Worm (Caenorhabditis elegans) whole organism, young adult: ENCODE results near the gene B0464.6.
A peak's percentile ranks its signal among the peaks of the same experiment; 100 is the strongest.

Experiments
- B0019.2 ChIP-seq: fragments of 200-800 bp; sonication (Bioruptor generic); conservative IDR thresholded peaks from 2 replicates; pipeline ENCODE4 v1.3.6; 2022; ENCODE audit warnings: missing genetic modification reagents, missing genetic modification characterization, missing compliant biosample characterization
- C06A6.2 ChIP-seq: fragments of 200-800 bp; sonication (Bioruptor generic); conservative IDR thresholded peaks from 2 replicates; pipeline ENCODE4 v1.3.6; 2022; ENCODE audit warnings: missing genetic modification characterization, missing compliant biosample characterization
- C17E4.6 ChIP-seq: fragments of 200-800 bp; sonication (Bioruptor generic); IDR thresholded peaks from 2 replicates; pipeline ENCODE4 v1.3.6; 2022; ENCODE audit warnings: missing genetic modification reagents, missing genetic modification characterization, missing compliant biosample characterization
- D2030.7 ChIP-seq: fragments of 200-800 bp; sonication (Bioruptor generic); IDR thresholded peaks from 2 replicates; pipeline ENCODE4 v1.3.6; 2022; ENCODE audit warnings: missing genetic modification reagents, missing genetic modification characterization, missing compliant biosample characterization
- F52B5.7 ChIP-seq: sonication (generic microtip); optimal IDR thresholded peaks from 2 replicates; lab custom pipeline; 2016; ENCODE audit warnings: mild to moderate bottlenecking, missing genetic modification characterization, missing compliant biosample characterization
- F55B11.4 ChIP-seq: sonication (generic microtip); optimal IDR thresholded peaks from 2 replicates; lab custom pipeline; 2016; ENCODE audit warnings: missing compliant biosample characterization, missing genetic modification characterization, borderline replicate concordance; ENCODE audit not compliant: insufficient read depth
- K11D2.4 ChIP-seq: fragments of 200-800 bp; sonication (Bioruptor generic); IDR thresholded peaks from 2 replicates; pipeline ENCODE4 v1.3.6; 2022; ENCODE audit warnings: missing genetic modification reagents, missing genetic modification characterization, missing compliant biosample characterization
- T07F8.4 ChIP-seq: sonication (generic microtip); optimal IDR thresholded peaks from 2 replicates; lab custom pipeline; 2016; ENCODE audit warnings: mild to moderate bottlenecking, missing genetic modification characterization, moderate library complexity, missing compliant biosample characterization
- Y53F4B.3 ChIP-seq: fragments of 200-800 bp; sonication (Bioruptor generic); IDR thresholded peaks from 2 replicates; pipeline ENCODE4 v1.3.6; 2022; ENCODE audit warnings: missing genetic modification reagents, missing genetic modification characterization, missing compliant biosample characterization
- Y53G8AR.9 ChIP-seq: fragments of 200-800 bp; sonication (Bioruptor generic); conservative IDR thresholded peaks from 2 replicates; pipeline ENCODE4 v1.3.6; 2022; ENCODE audit warnings: missing genetic modification reagents, missing genetic modification characterization, missing compliant biosample characterization
- atf-7 ChIP-seq: sonication (generic microtip); optimal IDR thresholded peaks from 2 replicates; lab custom pipeline; 2017; ENCODE audit warnings: mild to moderate bottlenecking, missing genetic modification characterization, missing compliant biosample characterization
- athp-1 ChIP-seq: sonication (generic microtip); optimal IDR thresholded peaks from 2 replicates; lab custom pipeline; 2017; ENCODE audit warnings: mild to moderate bottlenecking, missing genetic modification characterization, missing compliant biosample characterization
- attf-5 ChIP-seq: fragments of 200-800 bp; sonication (Bioruptor generic); optimal IDR thresholded peaks from 2 replicates; lab custom pipeline; 2018; ENCODE audit warnings: mild to moderate bottlenecking, missing genetic modification characterization, missing compliant biosample characterization
- bed-1 ChIP-seq: fragments of 200-800 bp; sonication (Bioruptor generic); IDR thresholded peaks from 2 replicates; pipeline ENCODE4 v1.3.6; 2022; ENCODE audit warnings: missing genetic modification reagents, missing genetic modification characterization, missing compliant biosample characterization
- ccch-3 ChIP-seq: fragments of 200-800 bp; sonication (Bioruptor generic); optimal IDR thresholded peaks from 2 replicates; lab custom pipeline; 2018; ENCODE audit warnings: mild to moderate bottlenecking, missing genetic modification characterization, missing compliant biosample characterization
- cebp-1 ChIP-seq, 2 experiments: fragments of 200-800 bp in 1 of 2; sonication (Bioruptor generic) in 1 of 2; sonication (generic microtip) in 1 of 2; IDR thresholded peaks in 1 of 2; optimal IDR thresholded peaks in 1 of 2; 2 replicates each; pipeline versions ENCODE4 v1.3.6 to Lab custom; 2017 to 2022; ENCODE audit warnings: missing compliant biosample characterization in 2 of 2, missing genetic modification characterization in 2 of 2, mild to moderate bottlenecking in 1 of 2, missing genetic modification reagents in 1 of 2, moderate library complexity in 1 of 2
- cebp-2 ChIP-seq: fragments of 200-800 bp; sonication (Bioruptor generic); IDR thresholded peaks from 2 replicates; pipeline ENCODE4 v1.3.6; 2022; ENCODE audit warnings: missing genetic modification characterization, missing compliant biosample characterization
- ceh-27 ChIP-seq: fragments of 200-800 bp; sonication (Bioruptor generic); optimal IDR thresholded peaks from 2 replicates; lab custom pipeline; 2018; ENCODE audit warnings: mild to moderate bottlenecking, missing genetic modification characterization, moderate library complexity, missing compliant biosample characterization
- ceh-58 ChIP-seq: fragments of 200-800 bp; sonication (Bioruptor generic); IDR thresholded peaks from 2 replicates; pipeline ENCODE4 v1.3.6; 2022; ENCODE audit warnings: missing genetic modification characterization, missing compliant biosample characterization
- ceh-79 ChIP-seq: sonication (generic microtip); optimal IDR thresholded peaks from 2 replicates; lab custom pipeline; 2017; ENCODE audit warnings: mild to moderate bottlenecking, missing genetic modification characterization, missing compliant biosample characterization
- chd-7 ChIP-seq: sonication (generic microtip); optimal IDR thresholded peaks from 2 replicates; lab custom pipeline; 2016; ENCODE audit warnings: mild to moderate bottlenecking, missing genetic modification characterization, moderate library complexity, missing compliant biosample characterization
- dox-1 ChIP-seq: fragments of 200-800 bp; sonication (Bioruptor generic); IDR thresholded peaks from 2 replicates; pipeline ENCODE4 v1.3.6; 2022; ENCODE audit warnings: missing genetic modification reagents, missing genetic modification characterization, missing compliant biosample characterization
- efl-1 ChIP-seq: fragments of 150-350 bp; optimal IDR thresholded peaks from 2 replicates; lab custom pipeline; 2014; ENCODE audit warnings: missing biosample characterization, missing genetic modification reagents, missing genetic modification characterization
- egrh-3 ChIP-seq: fragments of 200-800 bp; sonication (Bioruptor generic); IDR thresholded peaks from 2 replicates; pipeline ENCODE4 v1.3.6; 2022; ENCODE audit warnings: missing genetic modification reagents, missing genetic modification characterization, missing compliant biosample characterization
- fkh-3 ChIP-seq: sonication (generic microtip); optimal IDR thresholded peaks from 2 replicates; lab custom pipeline; 2016; ENCODE audit warnings: mild to moderate bottlenecking, missing genetic modification characterization, missing compliant biosample characterization
- him-1 ChIP-seq: sonication (generic microtip); optimal IDR thresholded peaks from 2 replicates; lab custom pipeline; 2016; ENCODE audit warnings: missing genotype, missing genetic modification reagents, missing genetic modification characterization, missing compliant biosample characterization
- hmg-1.2 ChIP-seq: fragments of 200-800 bp; sonication (Bioruptor generic); IDR thresholded peaks from 2 replicates; pipeline ENCODE4 v1.3.6; 2022; ENCODE audit warnings: missing genetic modification reagents, missing genetic modification characterization, missing compliant biosample characterization
- hsf-1 ChIP-seq: fragments of 200-800 bp; sonication (Bioruptor generic); IDR thresholded peaks from 2 replicates; pipeline ENCODE4 v1.3.6; 2022; ENCODE audit warnings: missing genetic modification reagents, missing genetic modification characterization, missing compliant biosample characterization
- lag-1 ChIP-seq: fragments of 200-800 bp; sonication (Bioruptor generic); IDR thresholded peaks from 2 replicates; pipeline ENCODE4 v1.3.6; 2022; ENCODE audit warnings: missing genetic modification reagents, missing genetic modification characterization, missing compliant biosample characterization
- let-526 ChIP-seq: fragments of 200-800 bp; sonication (Bioruptor generic); IDR thresholded peaks from 2 replicates; pipeline ENCODE4 v1.3.6; 2022; ENCODE audit warnings: missing genetic modification reagents, missing genetic modification characterization, missing compliant biosample characterization
- let-607 ChIP-seq, 2 experiments: fragments of 200-800 bp in 1 of 2; sonication (Bioruptor generic) in 1 of 2; sonication (generic microtip) in 1 of 2; optimal IDR thresholded peaks; 2 replicates each; lab custom pipeline; 2016 to 2018; ENCODE audit warnings: mild to moderate bottlenecking in 2 of 2, missing compliant biosample characterization in 2 of 2, missing genetic modification characterization in 2 of 2, moderate library complexity in 2 of 2, missing genotype in 1 of 2
- lin-40 ChIP-seq: sonication (generic microtip); optimal IDR thresholded peaks from 2 replicates; lab custom pipeline; 2016; ENCODE audit warnings: missing genetic modification characterization, mild to moderate bottlenecking, missing compliant biosample characterization, missing genotype, missing genetic modification reagents
- lin-54 ChIP-seq: fragments of 200-800 bp; sonication (Bioruptor generic); optimal IDR thresholded peaks from 2 replicates; lab custom pipeline; 2018; ENCODE audit warnings: mild to moderate bottlenecking, missing genetic modification characterization, missing compliant biosample characterization
- lir-1 ChIP-seq: fragments of 200-800 bp; sonication (Bioruptor generic); conservative IDR thresholded peaks from 2 replicates; pipeline ENCODE4 v1.3.6; 2022; ENCODE audit warnings: missing genetic modification reagents, missing genetic modification characterization, missing compliant biosample characterization
- lsl-1 ChIP-seq: fragments of 200-800 bp; sonication (Bioruptor generic); optimal IDR thresholded peaks from 2 replicates; lab custom pipeline; 2018; ENCODE audit warnings: mild to moderate bottlenecking, missing genetic modification characterization, moderate library complexity, missing compliant biosample characterization
- rpc-1 ChIP-seq, 2 experiments: fragments of 150-350 bp in 1 of 2; sonication (generic microtip) in 1 of 2; optimal IDR thresholded peaks; 2 replicates each; lab custom pipeline; 2014 to 2018; ENCODE audit warnings: missing biosample characterization in 1 of 2, missing genetic modification characterization in 1 of 2, missing genetic modification reagents in 1 of 2, missing genotype in 1 of 2
- sdz-38 ChIP-seq: sonication (generic microtip); optimal IDR thresholded peaks from 2 replicates; lab custom pipeline; 2016; ENCODE audit warnings: missing genotype, missing genetic modification characterization, missing compliant biosample characterization
- snpc-1.3 ChIP-seq: sonication (generic microtip); optimal IDR thresholded peaks from 2 replicates; lab custom pipeline; 2017; ENCODE audit warnings: missing genetic modification characterization, mild to moderate bottlenecking, missing compliant biosample characterization, antibody characterized with exemption, moderate library complexity, missing genotype, missing genetic modification reagents; ENCODE audit not compliant: insufficient read depth
- snpc-3.4 ChIP-seq: sonication (generic microtip); optimal IDR thresholded peaks from 2 replicates; lab custom pipeline; 2017; ENCODE audit warnings: missing genetic modification characterization, mild to moderate bottlenecking, missing compliant biosample characterization, antibody characterized with exemption, moderate library complexity, missing genotype, missing genetic modification reagents
- snpc-4 ChIP-seq, 5 experiments: fragments of 150-350 bp in 1 of 5; sonication (generic microtip) in 4 of 5; optimal IDR thresholded peaks; 2 replicates each; lab custom pipeline; 2014 to 2018; ENCODE audit warnings: missing genetic modification characterization in 5 of 5, missing biosample characterization in 3 of 5, antibody characterized with exemption in 2 of 5, mild to moderate bottlenecking in 2 of 5, missing compliant biosample characterization in 2 of 5, missing genotype in 2 of 5, moderate library complexity in 2 of 5, missing genetic modification reagents in 1 of 5
- somi-1 ChIP-seq: fragments of 200-800 bp; sonication (Bioruptor generic); optimal IDR thresholded peaks from 2 replicates; lab custom pipeline; 2018; ENCODE audit warnings: mild to moderate bottlenecking, missing genetic modification characterization, missing compliant biosample characterization
- sptf-2 ChIP-seq: fragments of 200-800 bp; sonication (Bioruptor generic); optimal IDR thresholded peaks from 2 replicates; lab custom pipeline; 2018; ENCODE audit warnings: mild to moderate bottlenecking, missing genetic modification characterization, missing compliant biosample characterization
- tbx-9 ChIP-seq: sonication (generic microtip); optimal IDR thresholded peaks from 2 replicates; lab custom pipeline; 2016; ENCODE audit warnings: borderline replicate concordance, missing genetic modification characterization, inconsistent platforms, missing compliant biosample characterization
- tlf-1 ChIP-seq: fragments of 200-800 bp; sonication (Bioruptor generic); optimal IDR thresholded peaks from 2 replicates; lab custom pipeline; 2018; ENCODE audit warnings: mild to moderate bottlenecking, missing genetic modification characterization, missing compliant biosample characterization
- ztf-28 ChIP-seq: fragments of 200-800 bp; sonication (Bioruptor generic); IDR thresholded peaks from 2 replicates; pipeline ENCODE4 v1.3.6; 2022; ENCODE audit warnings: missing genetic modification reagents, missing genetic modification characterization, missing compliant biosample characterization
- ztf-3 ChIP-seq: fragments of 200-800 bp; sonication (Bioruptor generic); optimal IDR thresholded peaks from 2 replicates; lab custom pipeline; 2018; ENCODE audit warnings: mild to moderate bottlenecking, missing genetic modification characterization, missing compliant biosample characterization
- ztf-6 ChIP-seq: fragments of 200-800 bp; sonication (Bioruptor generic); IDR thresholded peaks from 2 replicates; pipeline ENCODE4 v1.3.6; 2022; ENCODE audit warnings: missing genetic modification reagents, missing genetic modification characterization, missing compliant biosample characterization

The B0464.6 gene

DNA sequence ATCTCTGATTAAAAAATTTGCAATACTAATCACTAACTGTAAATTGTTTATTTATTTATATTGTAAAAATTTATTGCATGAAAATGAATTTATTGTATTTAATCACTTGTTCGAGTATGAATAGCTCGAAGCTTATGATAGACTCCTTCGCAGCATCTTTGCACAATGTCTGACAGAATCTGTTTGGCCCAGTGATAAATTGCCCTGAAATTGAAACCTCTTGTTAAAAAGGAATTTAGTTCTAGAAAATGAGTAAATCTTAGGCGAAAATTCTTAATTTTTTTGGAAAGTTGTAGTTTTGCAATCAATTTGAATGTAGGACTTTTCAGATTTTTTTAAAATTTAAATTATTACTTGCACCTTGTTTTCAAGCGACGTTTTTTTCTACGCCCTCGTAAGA, 30.8 kb downstream of the B0464.6 start:
- TF ChIP-seq tlf-1 (GFP tag; lab: Kevin White, UChicago) (no peak), lin-54 (peak; percentile 5), C06A6.2 (no peak), cebp-1 (GFP tag; IDR thresholded peaks at IDR 0.05; lab: Robert Waterston, UW) (no peak), cebp-1 (tag; optimal IDR thresholded peaks at IDR 0.05; lab: Kevin White, UChicago) (no peak), Y53G8AR.9 (0 out of 2 replicates have a peak, but pooled peaks have one; percentile 50), him-1 (tag; lab: Kevin White, UChicago) (peak; percentile 77), efl-1 (no peak), ztf-3 (GFP tag; lab: Kevin White, UChicago) (no peak), atf-7 (peak; percentile 14), ceh-27 (GFP tag; lab: Kevin White, UChicago) (no peak), athp-1 (tag; lab: Kevin White, UChicago) (no peak), let-526 (GFP tag; lab: Robert Waterston, UW) (no peak), hmg-1.2 (no peak), Y53F4B.3 (GFP tag; lab: Robert Waterston, UW) (no peak), F55B11.4 (tag; lab: Kevin White, UChicago) (no peak), ceh-79 (tag; lab: Kevin White, UChicago) (no peak), fkh-3 (no peak), bed-1 (GFP tag; lab: Robert Waterston, UW) (no peak), hsf-1 (GFP tag; lab: Robert Waterston, UW) (0 out of 2 replicates have a peak, but pooled peaks have one; percentile 22), F52B5.7 (tag; lab: Kevin White, UChicago) (no peak), lsl-1 (GFP tag; lab: Kevin White, UChicago) (no peak), ztf-6 (GFP tag; lab: Robert Waterston, UW) (no peak), snpc-4 (GFP tag; optimal IDR thresholded peaks at IDR 0.05; lab: Kevin White, UChicago) (no peak), snpc-4 (tag; optimal IDR thresholded peaks at IDR 0.05; lab: Kevin White, UChicago) (peak in 1 of 4 experiments; percentile 13), ztf-28 (GFP tag; lab: Robert Waterston, UW) (no peak), chd-7 (tag; lab: Kevin White, UChicago) (no peak), lir-1 (no peak), K11D2.4 (GFP tag; lab: Robert Waterston, UW) (no peak), snpc-3.4 (tag; lab: Kevin White, UChicago) (no peak), ccch-3 (no peak), lag-1 (GFP tag; lab: Robert Waterston, UW) (no peak), cebp-2 (GFP tag; lab: Robert Waterston, UW) (no peak), snpc-1.3 (tag; lab: Kevin White, UChicago) (no peak), attf-5 (peak; percentile 3), dox-1 (GFP tag; lab: Robert Waterston, UW) (no peak), tbx-9 (tag; lab: Kevin White, UChicago) (no peak), B0019.2 (no peak), somi-1 (no peak), egrh-3 (GFP tag; lab: Robert Waterston, UW) (no peak), sptf-2 (GFP tag; lab: Kevin White, UChicago) (no peak), ceh-58 (GFP tag; lab: Robert Waterston, UW) (no peak), D2030.7 (GFP tag; lab: Robert Waterston, UW) (0 out of 2 replicates have a peak, but pooled peaks have one; percentile 16), sdz-38 (no peak), lin-40 (tag; lab: Kevin White, UChicago) (no peak), T07F8.4 (tag; lab: Kevin White, UChicago) (no peak), rpc-1 (optimal IDR thresholded peaks at IDR 0.05; lab: Kevin White, UChicago) (no peak), rpc-1 (tag; optimal IDR thresholded peaks at IDR 0.05; lab: Kevin White, UChicago) (no peak), C17E4.6 (GFP tag; lab: Robert Waterston, UW) (no peak), let-607 (tag; optimal IDR thresholded peaks at IDR 0.05; lab: Kevin White, UChicago) (no peak)
